Fruit fly (Drosophila melanogaster) whole organism, adult: ENCODE results near the gene Grd.

Experiments
- CG11617 ChIP-seq: fragments of 200-800 bp; sonication (Bioruptor generic); optimal IDR thresholded peaks from 2 replicates; lab custom pipeline; 2017; ENCODE audit warnings: mild to moderate bottlenecking, missing biosample characterization, missing genetic modification reagents, missing genetic modification characterization
- CG12768 ChIP-seq: fragments of 200-800 bp; sonication (Bioruptor generic); optimal IDR thresholded peaks from 2 replicates; lab custom pipeline; 2017; ENCODE audit warnings: missing biosample characterization, missing genetic modification characterization, mild to moderate bottlenecking, moderate library complexity, missing genetic modification reagents
- CG14711 ChIP-seq: fragments of 200-800 bp; sonication (Bioruptor generic); optimal IDR thresholded peaks from 2 replicates; lab custom pipeline; 2018; ENCODE audit warnings: missing biosample characterization, mild to moderate bottlenecking, missing genetic modification characterization, moderate library complexity
- CG1620 ChIP-seq: fragments of 200-800 bp; sonication (Bioruptor generic); optimal IDR thresholded peaks from 2 replicates; lab custom pipeline; 2016; ENCODE audit warnings: missing biosample characterization, missing genetic modification characterization
- CG33017 ChIP-seq: fragments of 200-800 bp; sonication (Bioruptor generic); optimal IDR thresholded peaks from 2 replicates; lab custom pipeline; 2018; ENCODE audit warnings: missing biosample characterization, mild to moderate bottlenecking, missing genetic modification characterization, moderate library complexity
- CG5204 ChIP-seq: fragments of 200-800 bp; sonication (Bioruptor generic); optimal IDR thresholded peaks from 2 replicates; lab custom pipeline; 2016; ENCODE audit warnings: missing biosample characterization, missing genetic modification characterization
- CG7045 ChIP-seq: fragments of 200-800 bp; sonication (Bioruptor generic); optimal IDR thresholded peaks from 2 replicates; lab custom pipeline; 2017; ENCODE audit warnings: missing biosample characterization, mild to moderate bottlenecking, missing genetic modification characterization
- CG7101 ChIP-seq: fragments of 200-800 bp; sonication (Bioruptor generic); optimal IDR thresholded peaks from 2 replicates; lab custom pipeline; 2018; ENCODE audit warnings: missing biosample characterization, mild to moderate bottlenecking, missing genetic modification characterization, moderate library complexity
- Clk ChIP-seq: fragments of 200-800 bp; sonication (Bioruptor generic); optimal IDR thresholded peaks from 2 replicates; lab custom pipeline; 2017; ENCODE audit warnings: missing biosample characterization, missing genetic modification characterization
- Crg-1 ChIP-seq: fragments of 200-800 bp; sonication (Bioruptor generic); optimal IDR thresholded peaks from 2 replicates; lab custom pipeline; 2016; ENCODE audit warnings: missing biosample characterization, missing genetic modification characterization
- Hr96 ChIP-seq: fragments of 200-800 bp; sonication (Bioruptor generic); optimal IDR thresholded peaks from 2 replicates; lab custom pipeline; 2016; ENCODE audit warnings: missing biosample characterization, missing genetic modification characterization
- Mnt ChIP-seq: fragments of 200-800 bp; sonication (Bioruptor generic); optimal IDR thresholded peaks from 2 replicates; lab custom pipeline; 2016; ENCODE audit warnings: missing biosample characterization, mild to moderate bottlenecking, missing genetic modification characterization
- bab1 ChIP-seq: fragments of 200-800 bp; sonication (Bioruptor generic); optimal IDR thresholded peaks from 3 replicates; lab custom pipeline; 2019; ENCODE audit warnings: missing biosample characterization, mild to moderate bottlenecking, missing genetic modification characterization, moderate library complexity
- cic ChIP-seq: fragments of 200-800 bp; sonication (Bioruptor generic); optimal IDR thresholded peaks from 2 replicates; lab custom pipeline; 2017; ENCODE audit warnings: missing biosample characterization, mild to moderate bottlenecking, missing genetic modification characterization, moderate library complexity
- cnc ChIP-seq, 2 experiments: fragments of >200 bp; optimal IDR thresholded peaks; 2 replicates each; lab custom pipeline; 2017
- kay ChIP-seq: fragments of 200-800 bp; sonication (Bioruptor generic); peaks from one replicate; lab custom pipeline; 2016; ENCODE audit warnings: missing biosample characterization, missing genetic modification characterization, borderline replicate concordance
- ovo ChIP-seq: fragments of 200-800 bp; sonication (Bioruptor generic); optimal IDR thresholded peaks from 2 replicates; lab custom pipeline; 2016; ENCODE audit warnings: missing biosample characterization, missing genetic modification characterization
- pad ChIP-seq: fragments of 200-800 bp; sonication (Bioruptor generic); optimal IDR thresholded peaks from 3 replicates; lab custom pipeline; 2017; ENCODE audit warnings: missing biosample characterization, missing genetic modification characterization, mild to moderate bottlenecking, moderate library complexity, missing genetic modification reagents
- tj ChIP-seq: fragments of 200-800 bp; sonication (Bioruptor generic); optimal IDR thresholded peaks from 3 replicates; lab custom pipeline; 2017; ENCODE audit warnings: missing biosample characterization, mild to moderate bottlenecking, missing genetic modification characterization, moderate library complexity
- toe ChIP-seq: fragments of 200-800 bp; sonication (Bioruptor generic); optimal IDR thresholded peaks from 2 replicates; lab custom pipeline; 2016; ENCODE audit warnings: missing biosample characterization, missing genetic modification characterization

Grd gene

DNA sequence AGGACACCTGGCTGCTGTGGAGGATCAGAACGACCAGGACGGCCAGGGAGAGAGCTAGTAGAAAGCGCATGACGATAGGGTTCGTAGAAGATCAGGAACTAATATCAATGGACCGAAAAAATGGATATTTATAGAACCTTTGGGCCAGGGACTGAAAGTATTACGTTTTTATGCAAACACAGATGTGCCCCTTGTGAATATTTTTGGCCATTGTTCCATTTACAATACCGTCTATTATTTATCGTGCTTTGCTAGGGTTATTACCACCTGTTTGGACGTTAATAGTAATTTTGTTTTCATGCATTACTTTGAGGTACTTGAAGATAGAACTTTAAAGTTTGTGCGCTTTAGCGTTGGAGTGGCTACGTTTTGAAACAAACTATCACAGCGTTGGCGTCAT lies 10.4 kb downstream of the Grd start, which contains the start of gene CG32188:
CG32188 (minus strand) TSS at position 101 of the 400 bp plus-strand sequence.
- no peak for TF ChIP-seq CG33017 (tag; lab: Kevin White, UChicago)
- TF ChIP-seq cic (GFP tag; lab: Kevin White, UChicago): no peak
- no peak for TF ChIP-seq CG1620

DNA sequence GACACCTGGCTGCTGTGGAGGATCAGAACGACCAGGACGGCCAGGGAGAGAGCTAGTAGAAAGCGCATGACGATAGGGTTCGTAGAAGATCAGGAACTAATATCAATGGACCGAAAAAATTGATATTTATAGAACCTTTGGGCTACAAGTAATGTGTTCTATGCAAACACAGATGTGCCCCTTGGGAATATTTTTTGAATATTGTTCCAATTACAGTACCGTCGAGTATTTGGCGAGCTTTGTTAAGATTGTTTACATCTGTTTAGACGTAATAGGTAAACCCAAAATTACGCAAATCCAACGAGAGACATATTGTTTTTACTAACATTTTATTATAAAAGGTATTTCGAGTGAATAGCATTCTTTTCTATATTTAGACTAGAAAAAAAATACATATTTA lies 11.9 kb downstream of the Grd start, which contains the start of gene CG32189:
CG32189 (minus strand) TSS at position 101 of the 400 bp plus-strand sequence.
- TF ChIP-seq CG33017 (tag; lab: Kevin White, UChicago) (no peak), Clk (GFP tag; lab: Kevin White, UChicago) (no peak), CG1620 (no peak), cnc (optimal IDR thresholded peaks at IDR 0.05; lab: Kevin White, UChicago) (no peak), pad (GFP tag; lab: Kevin White, UChicago) (no peak), CG14711 (tag; lab: Kevin White, UChicago) (no peak), kay (GFP tag; lab: Kevin White, UChicago) (no peak), Mnt (GFP tag; lab: Kevin White, UChicago) (no peak), CG12768 (GFP tag; lab: Kevin White, UChicago) (no peak), bab1 (GFP tag; lab: Kevin White, UChicago) (no peak), CG7045 (GFP tag; lab: Kevin White, UChicago) (no peak), CG11617 (no peak), Hr96 (GFP tag; lab: Kevin White, UChicago) (no peak), Crg-1 (no peak), CG5204 (GFP tag; lab: Kevin White, UChicago) (no peak), CG7101 (no peak), tj (no peak), toe (GFP tag; lab: Kevin White, UChicago) (no peak)

DNA sequence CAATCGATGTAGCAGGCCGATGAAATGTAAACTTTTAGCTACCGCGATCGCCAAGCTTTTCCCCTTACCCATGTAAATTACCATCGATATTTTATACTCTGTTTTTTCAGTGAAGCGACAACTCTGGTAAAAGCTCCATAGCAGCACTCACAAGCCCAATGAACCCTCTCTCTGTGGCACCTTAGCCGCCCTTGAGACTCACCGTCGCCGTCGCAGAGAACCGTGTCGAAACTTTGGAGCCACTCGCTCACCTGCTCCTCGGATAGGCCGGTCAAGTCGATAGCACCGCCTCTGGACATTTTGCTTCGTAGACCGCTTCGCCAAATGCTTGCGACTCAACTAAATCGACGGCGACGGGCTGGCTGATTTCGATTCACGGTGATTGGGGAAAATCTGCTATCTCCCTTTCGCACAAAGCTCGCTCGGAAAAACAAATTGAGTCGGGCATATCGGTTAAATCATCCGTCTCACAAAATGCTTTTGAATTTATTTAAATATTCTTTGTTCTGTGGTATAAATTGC lies 18.0 kb downstream of the Grd start, which contains the start of gene CG5577:
CG5577 (minus strand) TSS at position 343 of the 522 bp plus-strand sequence.
- TF ChIP-seq Hr96 (GFP tag; lab: Kevin White, UChicago): peak; percentile 67
- peak; percentile 60 for TF ChIP-seq CG7101
- no peak for TF ChIP-seq CG5204 (GFP tag; lab: Kevin White, UChicago)
- TF ChIP-seq CG1620: no peak
- TF ChIP-seq Crg-1: no peak
- peak; percentile 78 for TF ChIP-seq cic (GFP tag; lab: Kevin White, UChicago)
- peak in 1 of 2 experiments; percentile 75 for TF ChIP-seq cnc (optimal IDR thresholded peaks at IDR 0.05; lab: Kevin White, UChicago)
- TF ChIP-seq pad (GFP tag; lab: Kevin White, UChicago): peak; percentile 98
- peak; percentile 57 for TF ChIP-seq CG33017 (tag; lab: Kevin White, UChicago)
- no peak for TF ChIP-seq ovo (GFP tag; lab: Kevin White, UChicago)
- TF ChIP-seq Mnt (GFP tag; lab: Kevin White, UChicago): peak; percentile 44
- peak; percentile 58 for TF ChIP-seq CG11617
- TF ChIP-seq Clk (GFP tag; lab: Kevin White, UChicago): peak; percentile 31
- peak; percentile 24 for TF ChIP-seq CG7045 (GFP tag; lab: Kevin White, UChicago)
- peak; percentile 52 for TF ChIP-seq tj
- peak; percentile 95 for TF ChIP-seq CG14711 (tag; lab: Kevin White, UChicago)
- TF ChIP-seq kay (GFP tag; lab: Kevin White, UChicago): no peak
- peak; percentile 69 for TF ChIP-seq bab1 (GFP tag; lab: Kevin White, UChicago)
- TF ChIP-seq CG12768 (GFP tag; lab: Kevin White, UChicago): peak; percentile 83
- peak; percentile 64 for TF ChIP-seq toe (GFP tag; lab: Kevin White, UChicago)

DNA sequence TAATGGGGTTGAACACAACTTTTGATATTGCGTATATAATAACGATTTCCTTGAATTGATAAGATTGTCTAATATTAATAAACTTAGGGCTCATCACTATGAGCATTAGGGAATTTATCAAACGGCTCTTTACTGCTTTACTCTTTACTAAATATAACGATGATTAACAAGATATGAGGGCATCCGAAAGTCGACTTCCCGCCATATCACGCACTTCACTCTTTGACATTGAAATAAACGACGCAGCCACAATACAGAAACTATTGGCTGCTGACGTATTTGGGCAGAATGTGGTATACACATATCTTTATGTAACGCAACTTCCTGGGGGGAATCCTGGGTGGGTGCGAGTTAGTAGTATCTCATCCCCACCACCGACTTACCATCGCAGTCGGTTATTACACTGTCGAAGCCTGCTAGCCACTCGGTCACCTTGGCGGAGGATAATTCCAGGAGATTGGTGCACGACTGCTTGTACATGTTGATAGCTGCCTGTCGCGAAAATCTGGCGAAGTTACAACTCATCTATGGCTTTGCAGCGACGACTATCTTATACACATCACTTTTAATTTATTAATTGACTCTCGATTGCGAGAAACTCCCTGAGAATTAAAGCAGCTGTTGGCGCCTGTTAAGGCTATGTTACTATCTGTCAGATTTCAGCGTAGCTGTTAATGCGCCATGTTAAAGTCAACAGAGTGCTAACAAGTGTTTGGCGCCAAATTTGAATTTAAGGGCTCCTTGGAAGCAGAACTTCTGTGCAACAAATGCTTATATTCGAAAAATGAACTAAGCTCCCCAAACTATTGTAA lies 20.0 kb downstream of the Grd start, which contains the start of gene CG5567:
CG5567 (minus strand) TSS at position 653 of the 812 bp plus-strand sequence.
- TF ChIP-seq CG12768 (GFP tag; lab: Kevin White, UChicago) (peak; percentile 10), kay (GFP tag; lab: Kevin White, UChicago) (no peak), bab1 (GFP tag; lab: Kevin White, UChicago) (no peak), CG7101 (no peak), CG5204 (GFP tag; lab: Kevin White, UChicago) (no peak)

DNA sequence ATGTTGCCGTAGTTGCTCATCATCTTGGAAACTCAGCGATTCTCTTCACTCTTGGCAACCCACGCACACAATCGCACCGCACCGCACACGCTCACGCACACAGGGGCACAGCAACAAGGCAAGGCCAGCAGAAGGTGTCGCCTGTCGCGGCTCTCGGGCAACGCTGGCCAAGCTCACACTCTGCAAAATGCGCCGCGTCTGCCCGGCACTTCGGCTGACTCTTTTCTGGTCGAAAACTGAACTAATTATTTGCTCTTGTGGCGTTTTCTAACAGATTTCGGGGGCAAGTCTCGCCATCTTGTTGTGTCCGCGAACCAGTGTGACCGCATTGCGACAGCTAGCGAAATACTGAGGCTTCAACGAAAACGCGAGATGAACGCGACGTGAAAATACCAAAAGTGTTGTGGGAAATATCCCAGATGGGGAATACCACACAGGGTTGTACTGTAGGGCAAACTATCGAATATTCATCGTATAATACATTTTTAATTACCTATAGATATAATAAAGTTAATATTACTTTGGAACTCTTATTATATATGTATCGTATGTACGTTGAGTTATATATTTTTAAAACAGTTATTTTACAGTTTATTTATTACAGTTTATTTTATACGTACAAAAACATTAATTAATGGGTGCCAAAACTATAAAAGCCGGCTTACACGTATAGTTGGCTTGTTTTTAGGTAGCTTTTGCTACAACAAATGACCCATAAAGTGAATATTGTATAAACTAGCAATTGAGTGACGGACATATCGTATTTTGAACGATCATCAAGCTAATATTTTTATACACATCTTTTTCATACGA lies 23.2 kb downstream of the Grd start, which contains the start of the genes MED19 and CG7430:
MED19 (minus strand) TSS at position 333 of the 813 bp plus-strand sequence.
CG7430 (plus strand) TSS at position 748 of the 813 bp plus-strand sequence.
- TF ChIP-seq Mnt (GFP tag; lab: Kevin White, UChicago) (peak; percentile 58), Hr96 (GFP tag; lab: Kevin White, UChicago) (no peak), tj (peak; percentile 31), CG7045 (GFP tag; lab: Kevin White, UChicago) (no peak), Crg-1 (no peak), CG33017 (tag; lab: Kevin White, UChicago) (peak; percentile 26), CG5204 (GFP tag; lab: Kevin White, UChicago) (no peak), ovo (GFP tag; lab: Kevin White, UChicago) (no peak), kay (GFP tag; lab: Kevin White, UChicago) (no peak), CG1620 (no peak), CG11617 (no peak), CG14711 (tag; lab: Kevin White, UChicago) (peak; percentile 38), CG7101 (peak; percentile 41), Clk (GFP tag; lab: Kevin White, UChicago) (no peak), toe (GFP tag; lab: Kevin White, UChicago) (no peak), bab1 (GFP tag; lab: Kevin White, UChicago) (peak; percentile 78), cnc (optimal IDR thresholded peaks at IDR 0.05; lab: Kevin White, UChicago) (no peak), cic (GFP tag; lab: Kevin White, UChicago) (peak; percentile 50), pad (GFP tag; lab: Kevin White, UChicago) (peak; percentile 8), CG12768 (GFP tag; lab: Kevin White, UChicago) (no peak)
